Fruit fly (Drosophila melanogaster) whole organism, embryonic: ENCODE measurements around the gene Nle.

Experiments
- Atf3 ChIP-seq: fragments of 200-800 bp; sonication (Bioruptor generic); optimal IDR thresholded peaks from 3 replicates; lab custom pipeline; 2016; ENCODE audit warnings: missing biosample characterization, missing genetic modification characterization
- Atf6 ChIP-seq: fragments of 200-800 bp; sonication (Bioruptor generic); IDR thresholded peaks from 2 replicates; pipeline ENCODE4 v1.3.6; 2022; ENCODE audit warnings: missing biosample characterization, missing genetic modification characterization
- Bdp1 ChIP-seq: fragments of 200-800 bp; sonication (Bioruptor generic); optimal IDR thresholded peaks from 3 replicates; lab custom pipeline; 2016; ENCODE audit warnings: missing biosample characterization, missing genetic modification characterization
- BtbVII ChIP-seq: fragments of 200-800 bp; sonication (Bioruptor generic); optimal IDR thresholded peaks from 3 replicates; lab custom pipeline; 2017; ENCODE audit warnings: missing biosample characterization, mild to moderate bottlenecking, missing genetic modification characterization
- Bteb2 ChIP-seq: fragments of 200-800 bp; sonication (Bioruptor generic); optimal IDR thresholded peaks from 2 replicates; lab custom pipeline; 2016; ENCODE audit warnings: missing biosample characterization, missing genetic modification characterization
- CG10462 ChIP-seq: fragments of 200-800 bp; sonication (Bioruptor generic); optimal IDR thresholded peaks from 2 replicates; lab custom pipeline; 2016; ENCODE audit warnings: missing biosample characterization, missing genetic modification characterization
- CG11696 ChIP-seq: fragments of 200-800 bp; sonication (Bioruptor generic); IDR thresholded peaks from 2 replicates; pipeline ENCODE4 v1.3.6; 2022; ENCODE audit warnings: missing biosample characterization, missing genetic modification characterization
- CG12219 ChIP-seq: fragments of 200-800 bp; sonication (Bioruptor generic); optimal IDR thresholded peaks from 3 replicates; lab custom pipeline; 2018; ENCODE audit warnings: missing biosample characterization, mild to moderate bottlenecking, missing genetic modification characterization
- CG13624 ChIP-seq: fragments of 200-800 bp; sonication (Bioruptor generic); optimal IDR thresholded peaks from 2 replicates; lab custom pipeline; 2016; ENCODE audit warnings: missing biosample characterization, missing genetic modification characterization
- CG13894 ChIP-seq: fragments of 200-800 bp; sonication (Bioruptor generic); optimal IDR thresholded peaks from 3 replicates; lab custom pipeline; 2018; ENCODE audit warnings: missing biosample characterization, mild to moderate bottlenecking, missing genetic modification characterization, moderate library complexity
- CG15479 ChIP-seq: fragments of 200-800 bp; sonication (Bioruptor generic); optimal IDR thresholded peaks from 3 replicates; lab custom pipeline; 2019; ENCODE audit warnings: missing biosample characterization, mild to moderate bottlenecking, missing genetic modification characterization, moderate library complexity
- CG18619 ChIP-seq: fragments of 200-800 bp; sonication (Bioruptor generic); optimal IDR thresholded peaks from 3 replicates; lab custom pipeline; 2017; ENCODE audit warnings: missing biosample characterization, mild to moderate bottlenecking, missing genetic modification characterization
- CG2199 ChIP-seq: fragments of 200-800 bp; sonication (Bioruptor generic); IDR thresholded peaks from 3 replicates; pipeline ENCODE4 v1.3.6; 2022; ENCODE audit warnings: missing biosample characterization, missing genetic modification characterization
- CG2712 ChIP-seq: fragments of 200-800 bp; optimal IDR thresholded peaks from 3 replicates; lab custom pipeline; 2019; ENCODE audit warnings: missing biosample characterization, mild to moderate bottlenecking, missing genetic modification characterization, moderate library complexity
- CG30020 ChIP-seq: fragments of 200-800 bp; optimal IDR thresholded peaks from 2 replicates; lab custom pipeline; 2019; ENCODE audit warnings: missing biosample characterization, mild to moderate bottlenecking, missing genetic modification characterization, moderate library complexity
- CG30403 ChIP-seq: fragments of 200-800 bp; sonication (Bioruptor generic); optimal IDR thresholded peaks from 3 replicates; lab custom pipeline; 2016; ENCODE audit warnings: missing biosample characterization, missing genetic modification characterization
- CG32532 ChIP-seq: fragments of 200-800 bp; sonication (Bioruptor generic); IDR thresholded peaks from 2 replicates; pipeline ENCODE4 v1.3.6; 2022; ENCODE audit warnings: missing biosample characterization, missing genetic modification characterization
- CG7357 ChIP-seq: fragments of 200-800 bp; sonication (Bioruptor generic); IDR thresholded peaks from 3 replicates; pipeline ENCODE4 v1.3.6; 2022; ENCODE audit warnings: missing biosample characterization, missing genetic modification characterization
- CG8281 ChIP-seq: fragments of 200-800 bp; sonication (Bioruptor generic); optimal IDR thresholded peaks from 2 replicates; lab custom pipeline; 2018; ENCODE audit warnings: missing biosample characterization, mild to moderate bottlenecking, missing genetic modification characterization, moderate library complexity
- CG8944 ChIP-seq: fragments of 200-800 bp; sonication (Bioruptor generic); optimal IDR thresholded peaks from 3 replicates; lab custom pipeline; 2016; ENCODE audit warnings: missing biosample characterization, missing genetic modification characterization
- CG9215 ChIP-seq: fragments of 200-800 bp; sonication (Bioruptor generic); IDR thresholded peaks from 2 replicates; pipeline ENCODE4 v1.3.6; 2022; ENCODE audit warnings: missing biosample characterization, missing genetic modification characterization
- CG9609 ChIP-seq: fragments of 200-800 bp; sonication (Bioruptor generic); optimal IDR thresholded peaks from 3 replicates; lab custom pipeline; 2016; ENCODE audit warnings: missing biosample characterization, missing genetic modification characterization
- CG9932 ChIP-seq: fragments of 200-800 bp; sonication (Bioruptor generic); IDR thresholded peaks from 2 replicates; pipeline ENCODE4 v1.3.6; 2022; ENCODE audit warnings: missing biosample characterization, missing genetic modification characterization
- D19A ChIP-seq: fragments of 200-800 bp; optimal IDR thresholded peaks from 3 replicates; lab custom pipeline; 2019; ENCODE audit warnings: missing biosample characterization, mild to moderate bottlenecking, missing genetic modification characterization, moderate library complexity
- Fer3 ChIP-seq: fragments of 200-800 bp; sonication (Bioruptor generic); optimal IDR thresholded peaks from 2 replicates; lab custom pipeline; 2018; ENCODE audit warnings: missing biosample characterization, mild to moderate bottlenecking, missing genetic modification characterization, moderate library complexity
- Hand ChIP-seq: fragments of 200-800 bp; sonication (Bioruptor generic); optimal IDR thresholded peaks from 2 replicates; lab custom pipeline; 2017; ENCODE audit warnings: mild to moderate bottlenecking, missing biosample characterization, missing genetic modification reagents, missing genetic modification characterization
- Hr3 ChIP-seq: fragments of 200-800 bp; sonication (Bioruptor generic); optimal IDR thresholded peaks from 3 replicates; lab custom pipeline; 2016; ENCODE audit warnings: missing biosample characterization, missing genetic modification characterization
- Hr39 ChIP-seq: fragments of >200 bp; optimal IDR thresholded peaks from 2 replicates; lab custom pipeline; 2017
- Hsf ChIP-seq: fragments of 200-800 bp; sonication (Bioruptor generic); optimal IDR thresholded peaks from 3 replicates; lab custom pipeline; 2016; ENCODE audit warnings: missing biosample characterization, missing genetic modification characterization
- NC2β ChIP-seq: fragments of 200-800 bp; sonication (Bioruptor generic); optimal IDR thresholded peaks from 2 replicates; lab custom pipeline; 2016; ENCODE audit warnings: missing biosample characterization, missing genetic modification characterization
- Nf-YA ChIP-seq: fragments of 200-800 bp; sonication (Bioruptor generic); IDR thresholded peaks from 2 replicates; pipeline ENCODE4 v1.3.6; 2022; ENCODE audit warnings: missing biosample characterization, missing genetic modification characterization
- Six4 ChIP-seq: fragments of 200-800 bp; sonication (Bioruptor generic); optimal IDR thresholded peaks from 2 replicates; lab custom pipeline; 2016; ENCODE audit warnings: missing biosample characterization, missing genetic modification characterization
- Xrp1 ChIP-seq: fragments of 200-800 bp; sonication (Bioruptor generic); IDR thresholded peaks from 2 replicates; pipeline ENCODE4 v1.3.6; 2022; ENCODE audit warnings: missing biosample characterization, missing genetic modification characterization
- az2 ChIP-seq: fragments of 200-800 bp; sonication (Bioruptor generic); optimal IDR thresholded peaks from 3 replicates; lab custom pipeline; 2016; ENCODE audit warnings: missing biosample characterization, missing genetic modification characterization
- bowl ChIP-seq: fragments of 200-800 bp; sonication (Bioruptor generic); IDR thresholded peaks from 2 replicates; pipeline ENCODE4 v1.3.6; 2022; ENCODE audit warnings: missing biosample characterization, missing genetic modification characterization
- gce ChIP-seq: fragments of 200-800 bp; sonication (Bioruptor generic); IDR thresholded peaks from 3 replicates; pipeline ENCODE4 v1.3.6; 2022; ENCODE audit warnings: missing biosample characterization, missing genetic modification characterization
- gcm ChIP-seq: fragments of 200-800 bp; sonication (Bioruptor generic); optimal IDR thresholded peaks from 2 replicates; lab custom pipeline; 2019; ENCODE audit warnings: missing biosample characterization, mild to moderate bottlenecking, missing genetic modification characterization, moderate library complexity
- gem ChIP-seq: fragments of 200-800 bp; sonication (Bioruptor generic); optimal IDR thresholded peaks from 2 replicates; lab custom pipeline; 2019; ENCODE audit warnings: missing biosample characterization, mild to moderate bottlenecking, missing genetic modification characterization, moderate library complexity
- gt ChIP-seq: fragments of 200-800 bp; sonication (Bioruptor generic); IDR thresholded peaks from 2 replicates; pipeline ENCODE4 v1.3.6; 2022; ENCODE audit warnings: missing biosample characterization, missing genetic modification characterization
- ham ChIP-seq: fragments of 200-800 bp; sonication (Bioruptor generic); IDR thresholded peaks from 2 replicates; pipeline ENCODE4 v1.3.6; 2022; ENCODE audit warnings: missing biosample characterization, missing genetic modification characterization
- knrl ChIP-seq: fragments of 200-800 bp; sonication (Bioruptor generic); IDR thresholded peaks from 3 replicates; pipeline ENCODE4 v1.3.6; 2022; ENCODE audit warnings: missing biosample characterization, missing genetic modification characterization; ENCODE audit not compliant: partially characterized antibody
- nerfin-2 ChIP-seq: fragments of 200-800 bp; sonication (Bioruptor generic); IDR thresholded peaks from 2 replicates; pipeline ENCODE4 v1.3.6; 2022; ENCODE audit warnings: missing biosample characterization, missing genetic modification characterization; ENCODE audit not compliant: partially characterized antibody
- prd ChIP-seq, 3 experiments: fragments of >200 bp in 2 of 3; fragments of 200-800 bp in 1 of 3; sonication (Bioruptor generic) in 1 of 3; optimal IDR thresholded peaks in 2 of 3; IDR thresholded peaks in 1 of 3; 2 replicates in 2 of 3; 3 replicates in 1 of 3; pipeline versions ENCODE4 v1.3.6 to Lab custom; 2017 to 2022; ENCODE audit warnings: missing biosample characterization in 1 of 3, missing genetic modification characterization in 1 of 3
- ranshi ChIP-seq: fragments of 200-800 bp; sonication (Bioruptor generic); IDR thresholded peaks from 2 replicates; pipeline ENCODE4 v1.3.6; 2022; ENCODE audit warnings: missing biosample characterization, missing genetic modification characterization
- ro ChIP-seq: fragments of 200-800 bp; sonication (Bioruptor generic); IDR thresholded peaks from 2 replicates; pipeline ENCODE4 v1.3.6; 2022; ENCODE audit warnings: missing biosample characterization, missing genetic modification characterization
- sd ChIP-seq: fragments of 200-800 bp; sonication (Bioruptor generic); optimal IDR thresholded peaks from 3 replicates; lab custom pipeline; 2018; ENCODE audit warnings: missing biosample characterization, mild to moderate bottlenecking, missing genetic modification characterization, moderate library complexity
- seq ChIP-seq: fragments of 200-800 bp; sonication (Bioruptor generic); IDR thresholded peaks from 2 replicates; pipeline ENCODE4 v1.3.6; 2022; ENCODE audit warnings: missing biosample characterization, missing genetic modification characterization
- sisA ChIP-seq: fragments of 200-800 bp; sonication (Bioruptor generic); IDR thresholded peaks from 2 replicates; pipeline ENCODE4 v1.3.6; 2022; ENCODE audit warnings: missing biosample characterization, missing genetic modification characterization
- tap ChIP-seq: fragments of 200-800 bp; optimal IDR thresholded peaks from 3 replicates; lab custom pipeline; 2019; ENCODE audit warnings: missing biosample characterization, mild to moderate bottlenecking, missing genetic modification characterization, moderate library complexity
- zen2 ChIP-seq: fragments of 200-800 bp; sonication (Bioruptor generic); IDR thresholded peaks from 3 replicates; pipeline ENCODE4 v1.3.6; 2022; ENCODE audit warnings: missing biosample characterization, missing genetic modification characterization; ENCODE audit not compliant: partially characterized antibody
- zfh1 ChIP-seq: fragments of 200-800 bp; sonication (Bioruptor generic); IDR thresholded peaks from 3 replicates; pipeline ENCODE4 v1.3.6; 2022; ENCODE audit warnings: missing biosample characterization, missing genetic modification characterization

Gene Nle

DNA sequence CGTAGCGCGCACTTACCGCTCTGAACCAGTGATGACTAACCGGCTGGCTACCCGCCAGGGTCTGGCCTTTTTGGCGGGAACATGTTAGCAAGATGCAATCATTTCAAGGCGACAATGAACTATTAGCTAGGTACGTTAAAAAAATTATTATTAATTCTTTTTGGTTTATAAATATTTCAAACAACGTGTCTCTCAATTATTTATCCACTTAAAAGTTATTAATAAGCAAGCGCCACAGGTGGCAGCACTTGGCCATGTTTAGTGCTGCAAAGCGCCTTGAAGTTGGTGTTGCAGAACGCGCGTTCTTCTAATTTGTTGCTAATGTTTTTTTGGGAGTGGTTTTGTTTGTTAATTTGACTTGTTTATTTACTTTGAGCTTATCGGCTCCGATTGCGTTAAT is 6.3 kb upstream of the Nle start, which contains the start of the genes Ipk2 and cold (continued):
- TF ChIP-seq CG8281 (tag; lab: Kevin White, UChicago) (peak; percentile 34), CG13624 (GFP tag; lab: Kevin White, UChicago) (peak; percentile 91), Hand (peak; percentile 48), gce (GFP tag; lab: Robert Waterston, UW) (no peak), zen2 (GFP tag; lab: Robert Waterston, UW) (no peak), nerfin-2 (GFP tag; lab: Robert Waterston, UW) (peak; percentile 13; the same call in 1 of the 2 replicates), CG7357 (GFP tag; lab: Robert Waterston, UW) (peak; percentile 57; the same call in 1 of the 3 replicates), seq (GFP tag; lab: Robert Waterston, UW) (no peak), CG9609 (peak; percentile 69), Hsf (GFP tag; lab: Kevin White, UChicago) (peak; percentile 87), ham (no peak), CG2712 (tag; lab: Kevin White, UChicago) (peak; percentile 82), sd (tag; lab: Kevin White, UChicago) (no peak), CG13894 (tag; lab: Kevin White, UChicago) (no peak), zfh1 (GFP tag; lab: Robert Waterston, UW) (peak; percentile 59; the same call in 2 of the 3 replicates), NC2β (peak; percentile 64), Nf-YA (GFP tag; lab: Robert Waterston, UW) (0 out of 2 replicates have a peak, but pooled peaks have one; percentile 17), CG32532 (GFP tag; lab: Robert Waterston, UW) (peak; percentile 85), CG8944 (GFP tag; lab: Kevin White, UChicago) (peak; percentile 31), az2 (GFP tag; lab: Kevin White, UChicago) (peak; percentile 74), Xrp1 (GFP tag; lab: Robert Waterston, UW) (peak; percentile 80), Atf6 (GFP tag; lab: Robert Waterston, UW) (peak; percentile 53; the same call in 1 of the 2 replicates), bowl (no peak), gt (GFP tag; lab: Robert Waterston, UW) (no peak), ranshi (peak; percentile 68; the same call in 1 of the 2 replicates), CG15479 (GFP tag; lab: Kevin White, UChicago) (no peak), gcm (GFP tag; lab: Kevin White, UChicago) (no peak), CG9215 (GFP tag; lab: Robert Waterston, UW) (peak; percentile 80), CG30403 (GFP tag; lab: Kevin White, UChicago) (peak; percentile 90), D19A (tag; lab: Kevin White, UChicago) (no peak), Hr3 (GFP tag; lab: Kevin White, UChicago) (peak; percentile 83), sisA (GFP tag; lab: Robert Waterston, UW) (peak; percentile 70), CG9932 (peak; percentile 91), CG11696 (GFP tag; lab: Robert Waterston, UW) (no peak), Bdp1 (peak; percentile 79), knrl (GFP tag; lab: Robert Waterston, UW) (peak; percentile 41; the same call in 1 of the 3 replicates), Hr39 (lab: Kevin White, UChicago) (no peak), CG18619 (GFP tag; lab: Kevin White, UChicago) (peak; percentile 85), CG10462 (peak; percentile 34), Atf3 (GFP tag; lab: Kevin White, UChicago) (peak; percentile 63), prd (optimal IDR thresholded peaks at IDR 0.05; lab: Kevin White, UChicago) (no peak), prd (GFP tag; IDR thresholded peaks at IDR 0.05; lab: Robert Waterston, UW) (peak; percentile 82), CG2199 (GFP tag; lab: Robert Waterston, UW) (0 out of 3 replicates have a peak, but pooled peaks have one; percentile 22), BtbVII (GFP tag; lab: Kevin White, UChicago) (peak; percentile 67), Six4 (GFP tag; lab: Kevin White, UChicago) (peak; percentile 50), CG30020 (tag; lab: Kevin White, UChicago) (peak; percentile 62), tap (tag; lab: Kevin White, UChicago) (no peak), CG12219 (no peak), Fer3 (tag; lab: Kevin White, UChicago) (peak; percentile 72), ro (no peak), Bteb2 (GFP tag; lab: Kevin White, UChicago) (peak; percentile 87), gem (tag; lab: Kevin White, UChicago) (no peak)
